Worm (Caenorhabditis elegans) whole organism, L4 larva: ENCODE results near the gene R74.7.

Source experiments
- F10B5.3 ChIP-seq: sonication (generic microtip); optimal IDR thresholded peaks from 2 replicates; lab custom pipeline; 2016; ENCODE audit warnings: mild to moderate bottlenecking, missing genetic modification characterization, missing compliant biosample characterization
- F49E8.2 ChIP-seq: sonication (generic microtip); optimal IDR thresholded peaks from 2 replicates; lab custom pipeline; 2016; ENCODE audit warnings: missing compliant biosample characterization, mild to moderate bottlenecking, missing genetic modification characterization, borderline replicate concordance
- R02D3.7 ChIP-seq: fragments of 150-350 bp; sonication (generic microtip); optimal IDR thresholded peaks from 3 replicates; lab custom pipeline; 2014; ENCODE audit warnings: missing biosample characterization, missing genetic modification characterization
- Y105C5A.15 ChIP-seq: fragments of 200-800 bp; sonication (Bioruptor generic); IDR thresholded peaks from 2 replicates; pipeline ENCODE4 v1.3.6; 2022; ENCODE audit warnings: missing genetic modification characterization, missing compliant biosample characterization
- Y5F2A.4 ChIP-seq: fragments of 200-800 bp; sonication (Bioruptor generic); optimal IDR thresholded peaks from 2 replicates; lab custom pipeline; 2018; ENCODE audit warnings: mild to moderate bottlenecking, missing genetic modification characterization, missing compliant biosample characterization
- Y75B8A.6 ChIP-seq: fragments of 200-800 bp; sonication (Bioruptor generic); IDR thresholded peaks from 2 replicates; pipeline ENCODE4 v1.3.6; 2022; ENCODE audit warnings: missing genetic modification reagents, missing genetic modification characterization, missing compliant biosample characterization
- ZK337.2 ChIP-seq: fragments of 200-800 bp; sonication (Bioruptor generic); IDR thresholded peaks from 2 replicates; pipeline ENCODE4 v1.3.6; 2022; ENCODE audit warnings: missing genetic modification reagents, missing genetic modification characterization, missing compliant biosample characterization
- ZK546.5 ChIP-seq, 2 experiments: sonication (generic microtip); optimal IDR thresholded peaks; 2 replicates each; lab custom pipeline; 2017; ENCODE audit warnings: missing biosample characterization in 2 of 2, missing genetic modification characterization in 2 of 2
- aha-1 ChIP-seq: fragments of 150-350 bp; peaks from one replicate; lab custom pipeline; 2014; ENCODE audit warnings: missing biosample characterization, missing genetic modification characterization
- aly-2 ChIP-seq: sonication (generic microtip); optimal IDR thresholded peaks from 2 replicates; lab custom pipeline; 2018; ENCODE audit warnings: missing biosample characterization, missing genetic modification characterization
- ama-1 ChIP-seq: fragments of 150-350 bp; optimal IDR thresholded peaks from 2 replicates; lab custom pipeline; 2014; ENCODE audit warnings: inconsistent platforms, mixed read lengths
- arid-1 ChIP-seq: fragments of 200-800 bp; sonication (Bioruptor generic); conservative IDR thresholded peaks from 2 replicates; pipeline ENCODE4 v1.3.6; 2022; ENCODE audit warnings: missing genetic modification reagents, missing genetic modification characterization, missing compliant biosample characterization
- attf-4 ChIP-seq: sonication (generic microtip); optimal IDR thresholded peaks from 3 replicates; lab custom pipeline; 2017; ENCODE audit warnings: missing biosample characterization, missing genetic modification characterization
- ceh-20 ChIP-seq: fragments of 200-800 bp; sonication (Bioruptor generic); IDR thresholded peaks from 2 replicates; pipeline ENCODE4 v1.3.6; 2022; ENCODE audit warnings: missing genetic modification reagents, missing genetic modification characterization, missing compliant biosample characterization
- ceh-32 ChIP-seq: sonication (generic microtip); optimal IDR thresholded peaks from 2 replicates; lab custom pipeline; 2016; ENCODE audit warnings: mild to moderate bottlenecking, missing genetic modification characterization, missing compliant biosample characterization; ENCODE audit not compliant: poor library complexity
- ceh-44 ChIP-seq: fragments of 200-800 bp; sonication (Bioruptor generic); IDR thresholded peaks from 2 replicates; pipeline ENCODE4 v1.3.6; 2022; ENCODE audit warnings: missing genetic modification reagents, missing genetic modification characterization, missing compliant biosample characterization
- ceh-62 ChIP-seq: sonication (generic microtip); optimal IDR thresholded peaks from 2 replicates; lab custom pipeline; 2017; ENCODE audit warnings: missing biosample characterization, missing genetic modification characterization
- ctbp-1 ChIP-seq: fragments of 200-800 bp; sonication (Bioruptor generic); IDR thresholded peaks from 2 replicates; pipeline ENCODE4 v1.3.6; 2022; ENCODE audit warnings: missing genetic modification reagents, missing genetic modification characterization, missing compliant biosample characterization
- daf-16 ChIP-seq, 3 experiments: sonication (generic microtip); optimal IDR thresholded peaks; 2 replicates each; lab custom pipeline; 2016 to 2017; ENCODE audit warnings: missing genetic modification characterization in 3 of 3, missing genetic modification reagents in 3 of 3, mild to moderate bottlenecking in 2 of 3, missing compliant biosample characterization in 2 of 3, missing biosample characterization in 1 of 3, moderate library complexity in 1 of 3
- daf-19 ChIP-seq: fragments of 200-800 bp; sonication (Bioruptor generic); conservative IDR thresholded peaks from 2 replicates; pipeline ENCODE4 v1.3.6; 2022; ENCODE audit warnings: missing genetic modification characterization, missing compliant biosample characterization
- daf-8 ChIP-seq: fragments of 200-800 bp; sonication (Bioruptor generic); IDR thresholded peaks from 2 replicates; pipeline ENCODE4 v1.3.6; 2022; ENCODE audit warnings: missing genetic modification characterization, missing compliant biosample characterization
- dmd-6 ChIP-seq: fragments of 200-800 bp; sonication (Bioruptor generic); IDR thresholded peaks from 2 replicates; pipeline ENCODE4 v1.3.6; 2022; ENCODE audit warnings: missing genetic modification reagents, missing genetic modification characterization, missing compliant biosample characterization
- dmd-8 ChIP-seq: fragments of 200-800 bp; sonication (Bioruptor generic); IDR thresholded peaks from 2 replicates; pipeline ENCODE4 v1.3.6; 2022; ENCODE audit warnings: missing genetic modification characterization, missing compliant biosample characterization
- egl-27 ChIP-seq: sonication (generic microtip); optimal IDR thresholded peaks from 3 replicates; lab custom pipeline; 2017; ENCODE audit warnings: missing biosample characterization, missing genetic modification reagents, missing genetic modification characterization
- egl-43 ChIP-seq: fragments of 200-800 bp; sonication (Bioruptor generic); IDR thresholded peaks from 2 replicates; pipeline ENCODE4 v1.3.6; 2022; ENCODE audit warnings: missing genetic modification reagents, missing genetic modification characterization, missing compliant biosample characterization
- fkh-10 ChIP-seq: fragments of 150-350 bp; optimal IDR thresholded peaks from 2 replicates; lab custom pipeline; 2014; ENCODE audit warnings: missing biosample characterization, missing genetic modification reagents, missing genetic modification characterization
- hif-1 ChIP-seq, 2 experiments: sonication (generic microtip); optimal IDR thresholded peaks; 2 replicates each; lab custom pipeline; 2016 to 2017; ENCODE audit warnings: missing compliant biosample characterization in 2 of 2, missing genetic modification characterization in 2 of 2, missing genetic modification reagents in 2 of 2, missing genotype in 2 of 2, mild to moderate bottlenecking in 1 of 2
- hlh-11 ChIP-seq: fragments of 200-800 bp; sonication (Bioruptor generic); optimal IDR thresholded peaks from 2 replicates; lab custom pipeline; 2018; ENCODE audit warnings: mild to moderate bottlenecking, missing genetic modification characterization, missing compliant biosample characterization
- hlh-30 ChIP-seq: sonication (generic microtip); optimal IDR thresholded peaks from 2 replicates; lab custom pipeline; 2017; ENCODE audit warnings: antibody characterized with exemption, mild to moderate bottlenecking, missing genetic modification characterization, missing compliant biosample characterization; ENCODE audit not compliant: insufficient read depth
- lin-1 ChIP-seq: fragments of 200-800 bp; sonication (Bioruptor generic); IDR thresholded peaks from 2 replicates; pipeline ENCODE4 v1.3.6; 2022; ENCODE audit warnings: missing genetic modification reagents, missing genetic modification characterization, missing compliant biosample characterization
- lin-13 ChIP-seq: fragments of 150-350 bp; optimal IDR thresholded peaks from 2 replicates; lab custom pipeline; 2014; ENCODE audit warnings: missing biosample characterization, missing genetic modification reagents, missing genetic modification characterization
- lin-29 ChIP-seq: fragments of 200-800 bp; sonication (Bioruptor generic); IDR thresholded peaks from 2 replicates; pipeline ENCODE4 v1.3.6; 2022; ENCODE audit warnings: missing genetic modification reagents, missing genetic modification characterization, missing compliant biosample characterization
- lsy-2 ChIP-seq, 2 experiments: fragments of 150-350 bp in 1 of 2; sonication (generic microtip) in 1 of 2; optimal IDR thresholded peaks; 2 replicates each; lab custom pipeline; 2014 to 2017; ENCODE audit warnings: missing biosample characterization in 2 of 2, missing genetic modification characterization in 2 of 2
- madf-9 ChIP-seq: fragments of 200-800 bp; sonication (Bioruptor generic); conservative IDR thresholded peaks from 2 replicates; pipeline ENCODE4 v1.3.6; 2022; ENCODE audit warnings: missing genetic modification reagents, missing genetic modification characterization, missing compliant biosample characterization
- mdl-1 ChIP-seq, 2 experiments: fragments of 150-350 bp in 1 of 2; sonication (generic microtip) in 1 of 2; optimal IDR thresholded peaks; 2 replicates each; lab custom pipeline; 2014 to 2017; ENCODE audit warnings: missing biosample characterization in 2 of 2, missing genetic modification characterization in 2 of 2
- mes-2 ChIP-seq: sonication (generic microtip); optimal IDR thresholded peaks from 2 replicates; lab custom pipeline; 2016; ENCODE audit warnings: missing genotype, mild to moderate bottlenecking, missing genetic modification characterization, missing compliant biosample characterization; ENCODE audit not compliant: poor library complexity, severe bottlenecking
- mxl-2 ChIP-seq: fragments of 200-800 bp; sonication (Bioruptor generic); conservative IDR thresholded peaks from 2 replicates; pipeline ENCODE4 v1.3.6; 2022; ENCODE audit warnings: missing genetic modification reagents, missing genetic modification characterization, missing compliant biosample characterization
- nhr-102 ChIP-seq: sonication (generic microtip); optimal IDR thresholded peaks from 2 replicates; lab custom pipeline; 2016; ENCODE audit warnings: mild to moderate bottlenecking, missing genetic modification characterization, moderate library complexity, missing compliant biosample characterization
- nhr-11 ChIP-seq: fragments of 150-350 bp; optimal IDR thresholded peaks from 2 replicates; lab custom pipeline; 2014; ENCODE audit warnings: missing biosample characterization, missing genetic modification characterization
- nhr-28 ChIP-seq: fragments of 150-350 bp; optimal IDR thresholded peaks from 2 replicates; lab custom pipeline; 2014; ENCODE audit warnings: missing biosample characterization, missing genetic modification characterization
- php-3 ChIP-seq: fragments of 200-800 bp; sonication (Bioruptor generic); IDR thresholded peaks from 2 replicates; pipeline ENCODE4 v1.3.6; 2022; ENCODE audit warnings: missing genetic modification reagents, missing genetic modification characterization, missing compliant biosample characterization
- sdz-12 ChIP-seq: fragments of 200-800 bp; sonication (Bioruptor generic); optimal IDR thresholded peaks from 2 replicates; lab custom pipeline; 2018; ENCODE audit warnings: mild to moderate bottlenecking, missing genetic modification characterization, missing compliant biosample characterization
- snpc-1.2 ChIP-seq: fragments of 200-800 bp; sonication (Bioruptor generic); IDR thresholded peaks from 2 replicates; pipeline ENCODE4 v1.3.6; 2022; ENCODE audit warnings: missing genetic modification reagents, missing genetic modification characterization, missing compliant biosample characterization
- tag-97 ChIP-seq: fragments of 200-800 bp; sonication (Bioruptor generic); IDR thresholded peaks from 2 replicates; pipeline ENCODE4 v1.3.6; 2022; ENCODE audit warnings: missing genetic modification characterization, missing compliant biosample characterization
- unc-39 ChIP-seq: sonication (generic microtip); optimal IDR thresholded peaks from 2 replicates; lab custom pipeline; 2017; ENCODE audit warnings: missing biosample characterization, missing genetic modification characterization
- unc-62 ChIP-seq, 3 experiments: fragments of 150-350 bp in 1 of 3; sonication (generic microtip); optimal IDR thresholded peaks in 2 of 3; peaks in 1 of 3; 1 replicate in 1 of 3; 2 replicates in 2 of 3; lab custom pipeline; 2014 to 2017; ENCODE audit warnings: missing biosample characterization in 3 of 3, missing genetic modification characterization in 3 of 3, missing genetic modification reagents in 3 of 3, missing genotype in 1 of 3
- zfp-2 ChIP-seq: sonication (generic microtip); optimal IDR thresholded peaks from 2 replicates; lab custom pipeline; 2016; ENCODE audit warnings: mild to moderate bottlenecking, missing genetic modification characterization, missing compliant biosample characterization
- zfp-3 ChIP-seq: fragments of 200-800 bp; sonication (Bioruptor generic); conservative IDR thresholded peaks from 2 replicates; pipeline ENCODE4 v1.3.6; 2022; ENCODE audit warnings: missing genetic modification reagents, missing genetic modification characterization, missing compliant biosample characterization
- zip-11 ChIP-seq: fragments of 200-800 bp; sonication (Bioruptor generic); IDR thresholded peaks from 2 replicates; pipeline ENCODE4 v1.3.6; 2022; ENCODE audit warnings: missing genetic modification characterization, missing compliant biosample characterization
- zip-2 ChIP-seq: fragments of 150-350 bp; optimal IDR thresholded peaks from 2 replicates; lab custom pipeline; 2014; ENCODE audit warnings: missing biosample characterization, missing genetic modification characterization

R74.7 gene

DNA sequence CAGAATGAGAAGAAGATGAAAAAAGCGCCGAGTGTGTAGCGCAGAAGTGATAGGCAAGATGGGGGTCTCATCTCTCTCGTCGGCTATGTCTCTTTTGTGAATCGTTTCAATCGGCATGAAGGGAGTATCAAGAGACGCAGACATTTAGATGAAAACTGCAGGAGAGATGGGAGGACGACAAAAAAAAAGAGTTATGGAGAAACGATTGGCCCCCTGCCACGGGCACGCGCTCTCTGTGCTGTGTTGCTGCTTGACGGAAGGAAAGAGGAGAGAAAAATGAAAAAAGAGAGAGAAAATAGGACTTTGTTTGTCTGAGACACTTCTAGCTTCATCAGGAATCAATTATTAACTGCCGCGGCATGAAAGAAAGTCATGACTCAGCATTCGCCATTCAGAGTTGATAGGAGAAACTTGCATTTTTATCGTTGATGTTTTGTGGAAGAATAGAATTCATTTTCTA lies 19.5 kb downstream of the R74.7 start:
- TF ChIP-seq ceh-20 (GFP tag; lab: Robert Waterston, UW) (peak; percentile 91), arid-1 (GFP tag; lab: Robert Waterston, UW) (peak; percentile 72), unc-62 (GFP tag; optimal IDR thresholded peaks at IDR 0.05 in 1 of 2; lab: Kevin White, UChicago) (peak in 1 of 2 experiments; percentile 99), unc-62 (tag; optimal IDR thresholded peaks at IDR 0.05; lab: Kevin White, UChicago) (no peak), zip-2 (tag; lab: Kevin White, UChicago) (no peak), Y75B8A.6 (GFP tag; lab: Robert Waterston, UW) (no peak), aha-1 (tag; lab: Kevin White, UChicago) (peak; percentile 98), attf-4 (no peak), zip-11 (GFP tag; lab: Robert Waterston, UW) (no peak), lin-29 (GFP tag; lab: Robert Waterston, UW) (no peak), unc-39 (tag; lab: Kevin White, UChicago) (no peak), mdl-1 (tag; optimal IDR thresholded peaks at IDR 0.05; lab: Kevin White, UChicago) (peak; percentile 43 to 95), ceh-62 (no peak), tag-97 (no peak), fkh-10 (GFP tag; lab: Kevin White, UChicago) (peak; percentile 72), lsy-2 (tag; optimal IDR thresholded peaks at IDR 0.05; lab: Kevin White, UChicago) (peak; percentile 84 to 90), nhr-102 (tag; lab: Kevin White, UChicago) (peak; percentile 4), daf-19 (GFP tag; lab: Robert Waterston, UW) (no peak), hif-1 (tag; optimal IDR thresholded peaks at IDR 0.05; lab: Kevin White, UChicago) (peak in 1 of 2 experiments; percentile 87), php-3 (GFP tag; lab: Robert Waterston, UW) (0 out of 2 replicates have a peak, but pooled peaks have one; percentile 15), lin-1 (GFP tag; lab: Robert Waterston, UW) (no peak), daf-16 (GFP tag; optimal IDR thresholded peaks at IDR 0.05; lab: Kevin White, UChicago) (peak; percentile 13 to 73), daf-16 (tag; optimal IDR thresholded peaks at IDR 0.05; lab: Kevin White, UChicago) (peak; percentile 76), hlh-30 (tag; lab: Kevin White, UChicago) (peak; percentile 91), dmd-8 (no peak; the same call in 1 of the 2 replicates), F10B5.3 (peak; percentile 7), ctbp-1 (GFP tag; lab: Robert Waterston, UW) (peak; percentile 90), mes-2 (tag; lab: Kevin White, UChicago) (peak; percentile 80), ZK337.2 (GFP tag; lab: Robert Waterston, UW) (no peak), zfp-2 (peak; percentile 1), hlh-11 (tag; lab: Kevin White, UChicago) (peak; percentile 94), snpc-1.2 (GFP tag; lab: Robert Waterston, UW) (no peak), ama-1 (lab: Kevin White, UChicago) (no peak), ceh-32 (peak; percentile 50), lin-13 (GFP tag; lab: Kevin White, UChicago) (peak; percentile 45), egl-43 (GFP tag; lab: Robert Waterston, UW) (peak; percentile 72), egl-27 (tag; lab: Kevin White, UChicago) (no peak), aly-2 (no peak), ZK546.5 (tag; optimal IDR thresholded peaks at IDR 0.05; lab: Kevin White, UChicago) (no peak), madf-9 (GFP tag; lab: Robert Waterston, UW) (peak; percentile 43; the same call in 1 of the 2 replicates), ceh-44 (GFP tag; lab: Robert Waterston, UW) (no peak), Y5F2A.4 (GFP tag; lab: Kevin White, UChicago) (no peak), dmd-6 (GFP tag; lab: Robert Waterston, UW) (peak; percentile 89), nhr-28 (tag; lab: Kevin White, UChicago) (peak; percentile 91), daf-8 (no peak), sdz-12 (GFP tag; lab: Kevin White, UChicago) (no peak), Y105C5A.15 (GFP tag; lab: Robert Waterston, UW) (no peak), R02D3.7 (tag; lab: Kevin White, UChicago) (no peak), F49E8.2 (tag; lab: Kevin White, UChicago) (no peak), nhr-11 (tag; lab: Kevin White, UChicago) (peak; percentile 96), zfp-3 (GFP tag; lab: Robert Waterston, UW) (no peak), mxl-2 (GFP tag; lab: Robert Waterston, UW) (no peak)
